Fruit fly (Drosophila melanogaster): Measurements from ENCODE around the gene ru.

ru gene

DNA sequence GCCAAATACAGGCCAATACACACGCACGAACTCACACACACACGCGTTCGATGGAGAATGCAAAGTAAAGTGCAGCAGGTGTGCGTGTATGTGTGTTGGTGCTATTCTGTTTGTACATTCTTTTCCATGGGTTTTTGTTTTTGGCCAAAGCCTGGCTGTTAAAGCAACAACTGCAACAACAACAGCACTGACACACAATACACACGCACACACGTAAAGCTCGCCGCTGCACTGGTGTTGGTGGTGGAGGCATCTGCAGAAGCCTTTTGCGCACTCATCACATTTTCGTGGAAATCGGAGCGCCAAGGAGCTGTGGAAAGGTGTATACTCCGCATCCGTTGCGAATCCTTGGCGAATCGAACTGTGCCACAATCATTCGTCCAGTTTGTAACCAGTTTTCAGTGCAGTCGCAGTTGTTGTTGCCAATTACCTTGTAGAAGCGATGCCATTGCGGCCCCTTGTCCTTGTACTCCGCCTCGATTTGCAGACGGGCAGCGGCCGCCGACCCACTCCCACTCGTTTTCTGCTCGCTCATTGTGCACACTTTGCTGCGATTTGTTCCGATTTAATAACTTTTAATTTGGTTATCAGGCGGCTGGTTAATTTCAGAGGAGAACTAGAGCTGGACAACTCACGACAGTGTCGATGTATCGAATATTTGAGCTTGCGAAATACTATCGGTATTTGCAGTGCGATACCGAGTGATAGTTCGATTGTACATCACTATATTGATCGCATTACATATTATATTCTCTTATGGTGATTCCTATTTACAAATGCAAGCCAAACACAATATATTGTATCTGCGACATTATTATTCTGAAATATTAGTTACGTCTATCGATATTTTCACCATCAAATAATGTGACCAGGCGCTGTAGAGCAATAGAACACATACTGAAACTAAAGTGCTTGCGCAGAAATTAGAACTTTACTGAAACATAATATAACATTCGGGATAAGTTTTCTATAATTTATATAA, 20.2 kb upstream of the ru start (continued):
- TF ChIP-seq CG12236 (GFP tag; optimal IDR thresholded peaks at IDR 0.05) (no peak), Mad (GFP tag; optimal IDR thresholded peaks at IDR 0.05) (no peak), NFAT (GFP tag; IDR thresholded peaks at IDR 0.05) (no peak), CG8359 (GFP tag; optimal IDR thresholded peaks at IDR 0.05; ENCODE audit: borderline replicate concordance) (no peak), nau (GFP tag; optimal IDR thresholded peaks at IDR 0.05) (no peak), CG4617 (GFP tag; optimal IDR thresholded peaks at IDR 0.05; ENCODE audit: borderline replicate concordance) (peak; percentile 41), CG1233 (GFP tag; optimal IDR thresholded peaks at IDR 0.05) (no peak), CG17802 (tag; optimal IDR thresholded peaks at IDR 0.05) (no peak), prd (optimal IDR thresholded peaks at IDR 0.05) (no peak), prd (GFP tag; IDR thresholded peaks at IDR 0.05) (peak; percentile 37; the same call in 2 of the 3 replicates), aop (GFP tag; IDR thresholded peaks at IDR 0.05) (no peak), lov (optimal IDR thresholded peaks at IDR 0.05) (no peak), lov (GFP tag; IDR thresholded peaks at IDR 0.05) (no peak), CG1832 (GFP tag; optimal IDR thresholded peaks at IDR 0.05) (no peak), CG4282 (GFP tag; optimal IDR thresholded peaks at IDR 0.05) (no peak), CG13287 (GFP tag; IDR thresholded peaks at IDR 0.05; ENCODE audit: partially characterized antibody) (peak; percentile 98), Lpt (GFP tag; optimal IDR thresholded peaks at IDR 0.05) (no peak), otp (GFP tag; IDR thresholded peaks at IDR 0.05) (peak; percentile 10; the same call in 1 of the 3 replicates), NK7.1 (GFP tag; optimal IDR thresholded peaks at IDR 0.05) (no peak), CG12942 (GFP tag; optimal IDR thresholded peaks at IDR 0.05) (peak; percentile 2), MBD-R2 (GFP tag; IDR thresholded peaks at IDR 0.05) (peak; percentile 51), CG12391 (tag; optimal IDR thresholded peaks at IDR 0.05) (peak; percentile 71), ase (GFP tag; IDR thresholded peaks at IDR 0.05) (no peak), bsh (GFP tag; optimal IDR thresholded peaks at IDR 0.05) (peak in 1 of 2 experiments; percentile 21), CG31441 (GFP tag; IDR thresholded peaks at IDR 0.05) (peak; percentile 54; the same call in 1 of the 2 replicates), Fer1 (GFP tag; optimal IDR thresholded peaks at IDR 0.05) (no peak), gsb-n (tag; optimal IDR thresholded peaks at IDR 0.05) (peak; percentile 12), Mes4 (GFP tag; optimal IDR thresholded peaks at IDR 0.05) (no peak), lilli (GFP tag; optimal IDR thresholded peaks at IDR 0.05) (peak; percentile 54), wdn (GFP tag; IDR thresholded peaks at IDR 0.05) (no peak), mld (GFP tag; IDR thresholded peaks at IDR 0.05; ENCODE audit: partially characterized antibody) (peak; percentile 98), Side (GFP tag; optimal IDR thresholded peaks at IDR 0.05) (peak; percentile 9), sima (GFP tag; optimal IDR thresholded peaks at IDR 0.05) (no peak), CG6175 (GFP tag; IDR thresholded peaks at IDR 0.05) (no peak), ham (GFP tag; IDR thresholded peaks at IDR 0.05) (no peak), yki (optimal IDR thresholded peaks at IDR 0.05) (no peak), CG15011 (GFP tag; optimal IDR thresholded peaks at IDR 0.05) (no peak), BEAF-32 (GFP tag; optimal IDR thresholded peaks at IDR 0.05) (peak; percentile 98), HLHmδ (GFP tag; optimal IDR thresholded peaks at IDR 0.05) (no peak), chinmo (GFP tag; IDR thresholded peaks at IDR 0.05; ENCODE audit: partially characterized antibody) (peak; percentile 96), CG9609 (GFP tag; optimal IDR thresholded peaks at IDR 0.05) (no peak), CG18619 (GFP tag; optimal IDR thresholded peaks at IDR 0.05) (no peak), gcm2 (GFP tag; optimal IDR thresholded peaks at IDR 0.05) (no peak), CG5180 (GFP tag; optimal IDR thresholded peaks at IDR 0.05) (no peak), Aef1 (GFP tag; IDR thresholded peaks at IDR 0.05) (no peak), Dbx (GFP tag; IDR thresholded peaks at IDR 0.05) (peak; percentile 56; the same call in 1 of the 3 replicates), CG9727 (GFP tag; optimal IDR thresholded peaks at IDR 0.05) (peak; percentile 35), trem (tag; optimal IDR thresholded peaks at IDR 0.05) (peak; percentile 54), NC2α (GFP tag; optimal IDR thresholded peaks at IDR 0.05) (no peak)

Data from whole organism, embryonic.